Worm (Caenorhabditis elegans) whole organism, mixed stage, embryonic: ENCODE results near the gene kgb-1.
A peak's percentile ranks its signal among the peaks of the same experiment; 100 is the strongest.

ENCODE experiments used
- M03D4.4 ChIP-seq: sonication (generic microtip); optimal IDR thresholded peaks from 2 replicates; lab custom pipeline; 2017; ENCODE audit warnings: mild to moderate bottlenecking, missing genetic modification characterization, missing compliant biosample characterization
- bed-3 ChIP-seq: fragments of 200-800 bp; sonication (Bioruptor generic); optimal IDR thresholded peaks from 3 replicates; lab custom pipeline; 2018; ENCODE audit warnings: mild to moderate bottlenecking, missing genetic modification characterization, moderate library complexity, missing compliant biosample characterization
- blmp-1 ChIP-seq: fragments of 150-350 bp; optimal IDR thresholded peaks from 2 replicates; lab custom pipeline; 2014; ENCODE audit warnings: missing biosample characterization, missing genetic modification characterization
- ceh-39 ChIP-seq: fragments of 150-350 bp; optimal IDR thresholded peaks from 2 replicates; lab custom pipeline; 2014; ENCODE audit warnings: missing biosample characterization, missing genetic modification characterization
- ceh-43 ChIP-seq: fragments of 200-800 bp; sonication (Bioruptor generic); optimal IDR thresholded peaks from 2 replicates; lab custom pipeline; 2018; ENCODE audit warnings: mild to moderate bottlenecking, missing genetic modification characterization, moderate library complexity, missing compliant biosample characterization
- ces-1 ChIP-seq: fragments of 150-350 bp; optimal IDR thresholded peaks from 2 replicates; lab custom pipeline; 2014; ENCODE audit warnings: missing biosample characterization, missing genetic modification reagents, missing genetic modification characterization
- cnd-1 ChIP-seq: fragments of 200-800 bp; sonication (Bioruptor generic); optimal IDR thresholded peaks from 2 replicates; lab custom pipeline; 2018; ENCODE audit warnings: mild to moderate bottlenecking, missing genetic modification characterization, missing compliant biosample characterization
- drap-1 ChIP-seq: fragments of 200-800 bp; sonication (Bioruptor generic); optimal IDR thresholded peaks from 3 replicates; lab custom pipeline; 2018; ENCODE audit warnings: mild to moderate bottlenecking, missing genetic modification characterization, missing compliant biosample characterization
- elt-1 ChIP-seq: sonication (generic microtip); optimal IDR thresholded peaks from 2 replicates; lab custom pipeline; 2017; ENCODE audit warnings: missing genetic modification characterization, mild to moderate bottlenecking, missing compliant biosample characterization, antibody characterized with exemption, moderate library complexity, borderline replicate concordance; ENCODE audit not compliant: insufficient read depth
- elt-3 ChIP-seq: fragments of 150-350 bp; optimal IDR thresholded peaks from 2 replicates; lab custom pipeline; 2014; ENCODE audit warnings: missing biosample characterization, missing genetic modification characterization
- flh-1 ChIP-seq: fragments of 200-800 bp; sonication (Bioruptor generic); optimal IDR thresholded peaks from 2 replicates; lab custom pipeline; 2018; ENCODE audit warnings: mild to moderate bottlenecking, missing genetic modification characterization, moderate library complexity, missing compliant biosample characterization
- ham-2 ChIP-seq: fragments of 200-800 bp; sonication (Bioruptor generic); optimal IDR thresholded peaks from 2 replicates; lab custom pipeline; 2018; ENCODE audit warnings: mild to moderate bottlenecking, missing genetic modification characterization, missing compliant biosample characterization
- lin-13 ChIP-seq: fragments of 150-350 bp; optimal IDR thresholded peaks from 2 replicates; lab custom pipeline; 2014; ENCODE audit warnings: missing biosample characterization, missing genetic modification characterization
- lsy-2 ChIP-seq: fragments of 150-350 bp; optimal IDR thresholded peaks from 2 replicates; lab custom pipeline; 2014; ENCODE audit warnings: missing biosample characterization, missing genetic modification characterization
- mab-5 ChIP-seq: fragments of 150-350 bp; optimal IDR thresholded peaks from 2 replicates; lab custom pipeline; 2014; ENCODE audit warnings: missing biosample characterization, missing genetic modification characterization
- mep-1 ChIP-seq: fragments of 150-350 bp; optimal IDR thresholded peaks from 2 replicates; lab custom pipeline; 2017; ENCODE audit warnings: missing biosample characterization, missing genetic modification reagents, missing genetic modification characterization, inconsistent platforms
- mls-2 ChIP-seq: sonication (generic microtip); optimal IDR thresholded peaks from 2 replicates; lab custom pipeline; 2016; ENCODE audit warnings: mild to moderate bottlenecking, missing genetic modification characterization, moderate library complexity, missing compliant biosample characterization
- nhr-12 ChIP-seq: fragments of 150-350 bp; optimal IDR thresholded peaks from 2 replicates; lab custom pipeline; 2014; ENCODE audit warnings: missing biosample characterization, missing genetic modification characterization
- nhr-2 ChIP-seq: fragments of 150-350 bp; optimal IDR thresholded peaks from 2 replicates; lab custom pipeline; 2014; ENCODE audit warnings: missing biosample characterization, missing genetic modification characterization
- nhr-237 ChIP-seq: fragments of 150-350 bp; optimal IDR thresholded peaks from 2 replicates; lab custom pipeline; 2014; ENCODE audit warnings: missing biosample characterization, missing genetic modification characterization
- nhr-28 ChIP-seq: fragments of 150-350 bp; optimal IDR thresholded peaks from 2 replicates; lab custom pipeline; 2014; ENCODE audit warnings: missing biosample characterization, missing genetic modification characterization
- nhr-76 ChIP-seq: sonication (generic microtip); optimal IDR thresholded peaks from 2 replicates; lab custom pipeline; 2017; ENCODE audit warnings: missing biosample characterization, missing genetic modification characterization
- pha-4 ChIP-seq: fragments of 150-350 bp; optimal IDR thresholded peaks from 2 replicates; lab custom pipeline; 2018; ENCODE audit warnings: missing biosample characterization, missing genetic modification reagents, missing genetic modification characterization
- sem-2 ChIP-seq: fragments of 200-800 bp; sonication (Bioruptor generic); optimal IDR thresholded peaks from 2 replicates; lab custom pipeline; 2018; ENCODE audit warnings: mild to moderate bottlenecking, missing genetic modification characterization, missing compliant biosample characterization
- snpc-4 ChIP-seq: fragments of 150-350 bp; optimal IDR thresholded peaks from 2 replicates; lab custom pipeline; 2014; ENCODE audit warnings: missing biosample characterization, missing genetic modification characterization
- tbx-8 ChIP-seq: fragments of 200-800 bp; sonication (Bioruptor generic); optimal IDR thresholded peaks from 2 replicates; lab custom pipeline; 2018; ENCODE audit warnings: mild to moderate bottlenecking, missing genetic modification characterization, moderate library complexity, missing compliant biosample characterization
- unc-120 ChIP-seq: sonication (generic microtip); optimal IDR thresholded peaks from 2 replicates; lab custom pipeline; 2017; ENCODE audit warnings: missing genetic modification characterization, missing compliant biosample characterization; ENCODE audit not compliant: poor library complexity, severe bottlenecking
- unc-39 ChIP-seq: fragments of 150-350 bp; optimal IDR thresholded peaks from 2 replicates; lab custom pipeline; 2014; ENCODE audit warnings: missing biosample characterization, missing genetic modification characterization
- unc-62 ChIP-seq: fragments of 150-350 bp; optimal IDR thresholded peaks from 2 replicates; lab custom pipeline; 2014; ENCODE audit warnings: missing biosample characterization, missing genetic modification reagents, missing genetic modification characterization
- ztf-11 ChIP-seq: fragments of 150-350 bp; optimal IDR thresholded peaks from 2 replicates; lab custom pipeline; 2014; ENCODE audit warnings: missing biosample characterization, missing genetic modification characterization

Gene kgb-1

ce11 chrIV:425995-426394 lies 16.2 kb upstream of the kgb-1 start, which contains the start of gene garr-1:
garr-1 (plus strand) TSS chrIV:426168.
- TF ChIP-seq unc-39 (tag; lab: Kevin White, UChicago): no peak
- TF ChIP-seq ham-2 (GFP tag; lab: Kevin White, UChicago): no peak
- no peak for TF ChIP-seq ceh-39 (tag; lab: Kevin White, UChicago)
- no peak for TF ChIP-seq ceh-43 (GFP tag; lab: Kevin White, UChicago)
- no peak for TF ChIP-seq mep-1
- no peak for TF ChIP-seq cnd-1 (tag; lab: Kevin White, UChicago)
- no peak for TF ChIP-seq unc-62
- no peak for TF ChIP-seq mab-5 (tag; lab: Kevin White, UChicago)
- no peak for TF ChIP-seq mls-2 (tag; lab: Kevin White, UChicago)
- no peak for TF ChIP-seq nhr-237
- no peak for TF ChIP-seq nhr-12 (tag; lab: Kevin White, UChicago)
- TF ChIP-seq nhr-28 (tag; lab: Kevin White, UChicago): no peak
- TF ChIP-seq M03D4.4: no peak
- no peak for TF ChIP-seq ces-1 (GFP tag; lab: Kevin White, UChicago)

- TF ChIP-seq nhr-237: peak; percentile 2
- TF ChIP-seq ceh-39 (tag; lab: Kevin White, UChicago): peak; percentile 58
- TF ChIP-seq tbx-8 (GFP tag; lab: Kevin White, UChicago): no peak
- TF ChIP-seq pha-4: no peak
- no peak for TF ChIP-seq unc-39 (tag; lab: Kevin White, UChicago)
- TF ChIP-seq M03D4.4: no peak
- peak; percentile 48 for TF ChIP-seq mep-1
- TF ChIP-seq sem-2: no peak
- peak; percentile 40 for TF ChIP-seq ces-1 (GFP tag; lab: Kevin White, UChicago)
- no peak for TF ChIP-seq nhr-76 (tag; lab: Kevin White, UChicago)
- peak; percentile 27 for TF ChIP-seq unc-120 (tag; lab: Kevin White, UChicago)
- TF ChIP-seq elt-3 (tag; lab: Kevin White, UChicago): no peak
- TF ChIP-seq blmp-1: no peak
- TF ChIP-seq lsy-2 (tag; lab: Kevin White, UChicago): peak; percentile 54
- no peak for TF ChIP-seq unc-62
- no peak for TF ChIP-seq nhr-12 (tag; lab: Kevin White, UChicago)
- TF ChIP-seq snpc-4 (tag; lab: Kevin White, UChicago): no peak
- TF ChIP-seq ztf-11 (tag; lab: Kevin White, UChicago): no peak
Measured at ce11 chrIV:425546-425945, 15.7 kb upstream of the kgb-1 start.

- TF ChIP-seq elt-1 (tag; lab: Kevin White, UChicago) (no peak), unc-120 (tag; lab: Kevin White, UChicago) (no peak), blmp-1 (no peak), nhr-76 (tag; lab: Kevin White, UChicago) (no peak)
- TF ChIP-seq, all 35 proteins: peak for 0
Measured at ce11 chrIV:425052-425451, 15.2 kb upstream of the kgb-1 start, which contains the start of gene daf-18. daf-18 (minus strand) TSS chrIV:425177.

- TF ChIP-seq mab-5 (tag; lab: Kevin White, UChicago) (no peak), cnd-1 (tag; lab: Kevin White, UChicago) (no peak), lsy-2 (tag; lab: Kevin White, UChicago) (no peak), flh-1 (GFP tag; lab: Kevin White, UChicago) (no peak), nhr-237 (no peak), ham-2 (GFP tag; lab: Kevin White, UChicago) (no peak), M03D4.4 (no peak), snpc-4 (tag; lab: Kevin White, UChicago) (no peak), mep-1 (no peak), tbx-8 (GFP tag; lab: Kevin White, UChicago) (no peak), lin-13 (tag; lab: Kevin White, UChicago) (no peak), nhr-2 (no peak), mls-2 (tag; lab: Kevin White, UChicago) (no peak), ces-1 (GFP tag; lab: Kevin White, UChicago) (no peak), pha-4 (no peak), drap-1 (GFP tag; lab: Kevin White, UChicago) (no peak)
Measured at ce11 chrIV:422112-422511, 12.3 kb upstream of the kgb-1 start.

ce11 chrIV:420686-421085 lies 10.9 kb upstream of the kgb-1 start:
- TF ChIP-seq ceh-43 (GFP tag; lab: Kevin White, UChicago) (no peak), elt-3 (tag; lab: Kevin White, UChicago) (no peak), snpc-4 (tag; lab: Kevin White, UChicago) (no peak), ham-2 (GFP tag; lab: Kevin White, UChicago) (no peak), nhr-2 (no peak), nhr-76 (tag; lab: Kevin White, UChicago) (no peak), ztf-11 (tag; lab: Kevin White, UChicago) (no peak), mls-2 (tag; lab: Kevin White, UChicago) (no peak), nhr-237 (no peak), mab-5 (tag; lab: Kevin White, UChicago) (no peak), unc-120 (tag; lab: Kevin White, UChicago) (no peak), ces-1 (GFP tag; lab: Kevin White, UChicago) (no peak), sem-2 (no peak), flh-1 (GFP tag; lab: Kevin White, UChicago) (no peak), lsy-2 (tag; lab: Kevin White, UChicago) (no peak), lin-13 (tag; lab: Kevin White, UChicago) (no peak), nhr-12 (tag; lab: Kevin White, UChicago) (no peak), bed-3 (GFP tag; lab: Kevin White, UChicago) (no peak), M03D4.4 (no peak), tbx-8 (GFP tag; lab: Kevin White, UChicago) (no peak)
